Worm (Caenorhabditis elegans) whole organism, L2 larva: ENCODE results near the gene C42C1.3.
A peak's percentile ranks its signal among the peaks of the same experiment; 100 is the strongest.

Source experiments
- blmp-1 ChIP-seq: sonication (generic microtip); optimal IDR thresholded peaks from 2 replicates; lab custom pipeline; 2017; ENCODE audit warnings: missing genetic modification characterization, mild to moderate bottlenecking, missing compliant biosample characterization, antibody characterized with exemption, moderate library complexity; ENCODE audit not compliant: insufficient read depth
- egl-27 ChIP-seq: sonication (generic microtip); optimal IDR thresholded peaks from 3 replicates; lab custom pipeline; 2017; ENCODE audit warnings: missing biosample characterization, missing genetic modification reagents, missing genetic modification characterization
- fos-1 ChIP-seq: fragments of 150-350 bp; optimal IDR thresholded peaks from 2 replicates; lab custom pipeline; 2014; ENCODE audit warnings: missing biosample characterization, missing genetic modification characterization
- gmeb-1 ChIP-seq: fragments of 150-350 bp; optimal IDR thresholded peaks from 2 replicates; lab custom pipeline; 2014; ENCODE audit warnings: missing biosample characterization, missing genetic modification characterization
- lin-39 ChIP-seq: fragments of 150-350 bp; optimal IDR thresholded peaks from 2 replicates; lab custom pipeline; 2014; ENCODE audit warnings: missing biosample characterization, missing genetic modification reagents, missing genetic modification characterization
- nhr-77 ChIP-seq: fragments of 150-350 bp; optimal IDR thresholded peaks from 2 replicates; lab custom pipeline; 2014; ENCODE audit warnings: missing biosample characterization, missing genetic modification characterization
- unc-39 ChIP-seq: fragments of 150-350 bp; optimal IDR thresholded peaks from 2 replicates; lab custom pipeline; 2014; ENCODE audit warnings: missing biosample characterization, missing genetic modification characterization
- unc-62 ChIP-seq: fragments of 150-350 bp; optimal IDR thresholded peaks from 2 replicates; lab custom pipeline; 2014; ENCODE audit warnings: missing biosample characterization, missing genetic modification reagents, missing genetic modification characterization
- zag-1 ChIP-seq: fragments of 150-350 bp; optimal IDR thresholded peaks from 2 replicates; lab custom pipeline; 2014; ENCODE audit warnings: missing biosample characterization, missing genetic modification characterization

ce11 chrIV:12274365-12274764 is 4.1 kb upstream of the C42C1.3 start:
- TF ChIP-seq zag-1 (tag; lab: Kevin White, UChicago) (no peak), egl-27 (tag; lab: Kevin White, UChicago) (no peak), blmp-1 (no peak), fos-1 (tag; lab: Kevin White, UChicago) (no peak), nhr-77 (tag; lab: Kevin White, UChicago) (no peak), unc-62 (GFP tag; lab: Kevin White, UChicago) (no peak), gmeb-1 (tag; lab: Kevin White, UChicago) (peak; percentile 5), lin-39 (tag; lab: Kevin White, UChicago) (no peak), unc-39 (tag; lab: Kevin White, UChicago) (no peak)
